Worm (Caenorhabditis elegans) whole organism, young adult: Measurements from ENCODE around the gene lurp-1.

Source experiments
- B0261.1 ChIP-seq: sonication (generic microtip); optimal IDR thresholded peaks from 2 replicates; lab custom pipeline; 2016; ENCODE audit warnings: mild to moderate bottlenecking, missing genetic modification characterization, moderate library complexity, missing compliant biosample characterization
- B0336.3 ChIP-seq: fragments of 200-800 bp; sonication (Bioruptor generic); IDR thresholded peaks from 2 replicates; pipeline ENCODE4 v1.3.6; 2022; ENCODE audit warnings: missing genetic modification characterization, missing compliant biosample characterization
- C06A6.2 ChIP-seq: fragments of 200-800 bp; sonication (Bioruptor generic); conservative IDR thresholded peaks from 2 replicates; pipeline ENCODE4 v1.3.6; 2022; ENCODE audit warnings: missing genetic modification characterization, missing compliant biosample characterization
- F23B12.7 ChIP-seq: sonication (generic microtip); optimal IDR thresholded peaks from 2 replicates; lab custom pipeline; 2017; ENCODE audit warnings: missing genetic modification characterization, mild to moderate bottlenecking, missing compliant biosample characterization, antibody characterized with exemption, moderate library complexity; ENCODE audit not compliant: insufficient read depth
- F39B2.1 ChIP-seq: fragments of 200-800 bp; sonication (Bioruptor generic); IDR thresholded peaks from 2 replicates; pipeline ENCODE4 v1.3.6; 2022; ENCODE audit warnings: missing genetic modification reagents, missing genetic modification characterization, missing compliant biosample characterization
- F57A8.1 ChIP-seq: fragments of 200-800 bp; sonication (Bioruptor generic); optimal IDR thresholded peaks from 2 replicates; lab custom pipeline; 2018; ENCODE audit warnings: mild to moderate bottlenecking, missing genetic modification characterization, moderate library complexity, missing compliant biosample characterization
- K11D2.4 ChIP-seq: fragments of 200-800 bp; sonication (Bioruptor generic); IDR thresholded peaks from 2 replicates; pipeline ENCODE4 v1.3.6; 2022; ENCODE audit warnings: missing genetic modification reagents, missing genetic modification characterization, missing compliant biosample characterization
- T07F8.4 ChIP-seq: sonication (generic microtip); optimal IDR thresholded peaks from 2 replicates; lab custom pipeline; 2016; ENCODE audit warnings: mild to moderate bottlenecking, missing genetic modification characterization, moderate library complexity, missing compliant biosample characterization
- Y53F4B.3 ChIP-seq: fragments of 200-800 bp; sonication (Bioruptor generic); IDR thresholded peaks from 2 replicates; pipeline ENCODE4 v1.3.6; 2022; ENCODE audit warnings: missing genetic modification reagents, missing genetic modification characterization, missing compliant biosample characterization
- Y56A3A.18 ChIP-seq: fragments of 200-800 bp; sonication (Bioruptor generic); IDR thresholded peaks from 2 replicates; pipeline ENCODE4 v1.3.6; 2022; ENCODE audit warnings: missing genetic modification reagents, missing genetic modification characterization, missing compliant biosample characterization
- Y79H2A.3 ChIP-seq: fragments of 200-800 bp; sonication (Bioruptor generic); conservative IDR thresholded peaks from 2 replicates; pipeline ENCODE4 v1.3.6; 2022; ENCODE audit warnings: missing genetic modification reagents, missing genetic modification characterization, missing compliant biosample characterization
- Y95B8A.8 ChIP-seq: fragments of 200-800 bp; sonication (Bioruptor generic); IDR thresholded peaks from 2 replicates; pipeline ENCODE4 v1.3.6; 2022; ENCODE audit warnings: missing genetic modification reagents, missing genetic modification characterization, missing compliant biosample characterization
- aptf-3 ChIP-seq: fragments of 200-800 bp; sonication (Bioruptor generic); IDR thresholded peaks from 2 replicates; pipeline ENCODE4 v1.3.6; 2022; ENCODE audit warnings: missing genetic modification characterization, missing compliant biosample characterization
- attf-5 ChIP-seq: fragments of 200-800 bp; sonication (Bioruptor generic); optimal IDR thresholded peaks from 2 replicates; lab custom pipeline; 2018; ENCODE audit warnings: mild to moderate bottlenecking, missing genetic modification characterization, missing compliant biosample characterization
- bed-1 ChIP-seq: fragments of 200-800 bp; sonication (Bioruptor generic); IDR thresholded peaks from 2 replicates; pipeline ENCODE4 v1.3.6; 2022; ENCODE audit warnings: missing genetic modification reagents, missing genetic modification characterization, missing compliant biosample characterization
- cebp-1 ChIP-seq, 2 experiments: fragments of 200-800 bp in 1 of 2; sonication (Bioruptor generic) in 1 of 2; sonication (generic microtip) in 1 of 2; IDR thresholded peaks in 1 of 2; optimal IDR thresholded peaks in 1 of 2; 2 replicates each; pipeline versions ENCODE4 v1.3.6 to Lab custom; 2017 to 2022; ENCODE audit warnings: missing compliant biosample characterization in 2 of 2, missing genetic modification characterization in 2 of 2, mild to moderate bottlenecking in 1 of 2, missing genetic modification reagents in 1 of 2, moderate library complexity in 1 of 2
- cebp-2 ChIP-seq: fragments of 200-800 bp; sonication (Bioruptor generic); IDR thresholded peaks from 2 replicates; pipeline ENCODE4 v1.3.6; 2022; ENCODE audit warnings: missing genetic modification characterization, missing compliant biosample characterization
- ceh-91 ChIP-seq: fragments of 200-800 bp; sonication (Bioruptor generic); IDR thresholded peaks from 2 replicates; pipeline ENCODE4 v1.3.6; 2022; ENCODE audit warnings: missing genetic modification reagents, missing genetic modification characterization, missing compliant biosample characterization
- dox-1 ChIP-seq: fragments of 200-800 bp; sonication (Bioruptor generic); IDR thresholded peaks from 2 replicates; pipeline ENCODE4 v1.3.6; 2022; ENCODE audit warnings: missing genetic modification reagents, missing genetic modification characterization, missing compliant biosample characterization
- fkh-3 ChIP-seq: sonication (generic microtip); optimal IDR thresholded peaks from 2 replicates; lab custom pipeline; 2016; ENCODE audit warnings: mild to moderate bottlenecking, missing genetic modification characterization, missing compliant biosample characterization
- him-1 ChIP-seq: sonication (generic microtip); optimal IDR thresholded peaks from 2 replicates; lab custom pipeline; 2016; ENCODE audit warnings: missing genotype, missing genetic modification reagents, missing genetic modification characterization, missing compliant biosample characterization
- hlh-26 ChIP-seq: fragments of 200-800 bp; sonication (Bioruptor generic); conservative IDR thresholded peaks from 2 replicates; pipeline ENCODE4 v1.3.6; 2022; ENCODE audit warnings: missing genetic modification reagents, missing genetic modification characterization, missing compliant biosample characterization
- hmg-20 ChIP-seq: fragments of 200-800 bp; sonication (Bioruptor generic); IDR thresholded peaks from 2 replicates; pipeline ENCODE4 v1.3.6; 2022; ENCODE audit warnings: missing genetic modification reagents, missing genetic modification characterization, missing compliant biosample characterization
- lin-35 ChIP-seq, 3 experiments: fragments of 150-350 bp in 2 of 3; sonication (generic microtip) in 1 of 3; optimal IDR thresholded peaks; 2 replicates each; lab custom pipeline; 2014 to 2018; ENCODE audit warnings: missing biosample characterization in 3 of 3, missing genetic modification characterization in 3 of 3, missing genetic modification reagents in 3 of 3
- lir-1 ChIP-seq: fragments of 200-800 bp; sonication (Bioruptor generic); conservative IDR thresholded peaks from 2 replicates; pipeline ENCODE4 v1.3.6; 2022; ENCODE audit warnings: missing genetic modification reagents, missing genetic modification characterization, missing compliant biosample characterization
- lsl-1 ChIP-seq: fragments of 200-800 bp; sonication (Bioruptor generic); optimal IDR thresholded peaks from 2 replicates; lab custom pipeline; 2018; ENCODE audit warnings: mild to moderate bottlenecking, missing genetic modification characterization, moderate library complexity, missing compliant biosample characterization
- madf-10 ChIP-seq: sonication (generic microtip); optimal IDR thresholded peaks from 2 replicates; lab custom pipeline; 2016; ENCODE audit warnings: mild to moderate bottlenecking, missing genetic modification characterization, missing compliant biosample characterization
- madf-6 ChIP-seq: fragments of 200-800 bp; sonication (Bioruptor generic); IDR thresholded peaks from 2 replicates; pipeline ENCODE4 v1.3.6; 2022; ENCODE audit warnings: missing genetic modification reagents, missing genetic modification characterization, missing compliant biosample characterization
- nfya-2 ChIP-seq: fragments of 200-800 bp; sonication (Bioruptor generic); IDR thresholded peaks from 2 replicates; pipeline ENCODE4 v1.3.6; 2022; ENCODE audit warnings: missing genetic modification reagents, missing genetic modification characterization, missing compliant biosample characterization
- nfyb-1 ChIP-seq: fragments of 200-800 bp; sonication (Bioruptor generic); IDR thresholded peaks from 2 replicates; pipeline ENCODE4 v1.3.6; 2022; ENCODE audit warnings: missing genetic modification reagents, missing genetic modification characterization, missing compliant biosample characterization
- nhr-80 ChIP-seq: sonication (generic microtip); optimal IDR thresholded peaks from 2 replicates; lab custom pipeline; 2016; ENCODE audit warnings: missing genetic modification characterization, missing compliant biosample characterization
- nhr-90 ChIP-seq: sonication (generic microtip); optimal IDR thresholded peaks from 2 replicates; lab custom pipeline; 2016; ENCODE audit warnings: missing genotype, mild to moderate bottlenecking, missing genetic modification characterization, missing compliant biosample characterization
- repo-1 ChIP-seq: sonication (generic microtip); optimal IDR thresholded peaks from 2 replicates; lab custom pipeline; 2017; ENCODE audit warnings: mild to moderate bottlenecking, missing genetic modification characterization, missing compliant biosample characterization
- rpc-1 ChIP-seq, 2 experiments: fragments of 150-350 bp in 1 of 2; sonication (generic microtip) in 1 of 2; optimal IDR thresholded peaks; 2 replicates each; lab custom pipeline; 2014 to 2018; ENCODE audit warnings: missing biosample characterization in 1 of 2, missing genetic modification characterization in 1 of 2, missing genetic modification reagents in 1 of 2, missing genotype in 1 of 2
- snpc-3.4 ChIP-seq: sonication (generic microtip); optimal IDR thresholded peaks from 2 replicates; lab custom pipeline; 2017; ENCODE audit warnings: missing genetic modification characterization, mild to moderate bottlenecking, missing compliant biosample characterization, antibody characterized with exemption, moderate library complexity, missing genotype, missing genetic modification reagents
- snpc-4 ChIP-seq, 5 experiments: fragments of 150-350 bp in 1 of 5; sonication (generic microtip) in 4 of 5; optimal IDR thresholded peaks; 2 replicates each; lab custom pipeline; 2014 to 2018; ENCODE audit warnings: missing genetic modification characterization in 5 of 5, missing biosample characterization in 3 of 5, antibody characterized with exemption in 2 of 5, mild to moderate bottlenecking in 2 of 5, missing compliant biosample characterization in 2 of 5, missing genotype in 2 of 5, moderate library complexity in 2 of 5, missing genetic modification reagents in 1 of 5
- somi-1 ChIP-seq: fragments of 200-800 bp; sonication (Bioruptor generic); optimal IDR thresholded peaks from 2 replicates; lab custom pipeline; 2018; ENCODE audit warnings: mild to moderate bottlenecking, missing genetic modification characterization, missing compliant biosample characterization
- tbp1 ChIP-seq: fragments of 200-800 bp; sonication (Bioruptor generic); optimal IDR thresholded peaks from 2 replicates; lab custom pipeline; 2018; ENCODE audit warnings: mild to moderate bottlenecking, missing genetic modification characterization, missing compliant biosample characterization
- unc-130 ChIP-seq: sonication (generic microtip); optimal IDR thresholded peaks from 2 replicates; lab custom pipeline; 2016; ENCODE audit warnings: missing genetic modification reagents, missing genetic modification characterization, missing compliant biosample characterization
- zim-3 ChIP-seq: sonication (generic microtip); optimal IDR thresholded peaks from 2 replicates; lab custom pipeline; 2017; ENCODE audit warnings: mild to moderate bottlenecking, missing genetic modification characterization, moderate library complexity, missing compliant biosample characterization
- ztf-18 ChIP-seq: sonication (generic microtip); optimal IDR thresholded peaks from 2 replicates; lab custom pipeline; 2016; ENCODE audit warnings: missing genotype, mild to moderate bottlenecking, missing genetic modification characterization, missing compliant biosample characterization
- ztf-25 ChIP-seq: fragments of 200-800 bp; sonication (Bioruptor generic); IDR thresholded peaks from 2 replicates; pipeline ENCODE4 v1.3.6; 2022; ENCODE audit warnings: missing genetic modification reagents, missing genetic modification characterization, missing compliant biosample characterization
- ztf-3 ChIP-seq: fragments of 200-800 bp; sonication (Bioruptor generic); optimal IDR thresholded peaks from 2 replicates; lab custom pipeline; 2018; ENCODE audit warnings: mild to moderate bottlenecking, missing genetic modification characterization, missing compliant biosample characterization

lurp-1 gene

ce11 chrII:10914366-10914765 lies 33.6 kb downstream of the lurp-1 start, which contains the start of gene F44F4.15:
F44F4.15 (plus strand) TSS chrII:10914666.
- no peak for TF ChIP-seq nhr-90 (tag; lab: Kevin White, UChicago)
- no peak for TF ChIP-seq him-1
- no peak for TF ChIP-seq fkh-3 (tag; lab: Kevin White, UChicago)
- no peak for TF ChIP-seq madf-10 (tag; lab: Kevin White, UChicago)
- no peak for TF ChIP-seq ceh-91 (GFP tag; lab: Robert Waterston, UW)
- no peak for TF ChIP-seq ztf-18 (tag; lab: Kevin White, UChicago)
- TF ChIP-seq Y79H2A.3 (GFP tag; lab: Robert Waterston, UW), result no peak
- no peak for TF ChIP-seq attf-5 (GFP tag; lab: Kevin White, UChicago)
- TF ChIP-seq lsl-1 (GFP tag; lab: Kevin White, UChicago), result no peak
- TF ChIP-seq aptf-3 (GFP tag; lab: Robert Waterston, UW), result no peak
- no peak for TF ChIP-seq F57A8.1 (GFP tag; lab: Kevin White, UChicago)
- TF ChIP-seq somi-1 (GFP tag; lab: Kevin White, UChicago), result no peak
- no peak for TF ChIP-seq ztf-25 (GFP tag; lab: Robert Waterston, UW)
- no peak for TF ChIP-seq rpc-1 (optimal IDR thresholded peaks at IDR 0.05; lab: Kevin White, UChicago)
- TF ChIP-seq rpc-1 (tag; optimal IDR thresholded peaks at IDR 0.05; lab: Kevin White, UChicago), result no peak
- TF ChIP-seq Y56A3A.18 (GFP tag; lab: Robert Waterston, UW), result no peak
- no peak for TF ChIP-seq F39B2.1

ce11 chrII:10915732-10916131 lies 35.0 kb downstream of the lurp-1 start, which contains the start of gene F44F4.9:
F44F4.9 (minus strand) TSS chrII:10915832.
- TF ChIP-seq ztf-18 (tag; lab: Kevin White, UChicago) (no peak), T07F8.4 (no peak), Y95B8A.8 (GFP tag; lab: Robert Waterston, UW) (no peak), zim-3 (tag; lab: Kevin White, UChicago) (no peak), tbp1 (GFP tag; lab: Kevin White, UChicago) (no peak)

- TF ChIP-seq B0336.3 (no peak), ztf-3 (no peak), dox-1 (GFP tag; lab: Robert Waterston, UW) (no peak), B0261.1 (tag; lab: Kevin White, UChicago) (no peak), cebp-2 (GFP tag; lab: Robert Waterston, UW) (no peak), hlh-26 (GFP tag; lab: Robert Waterston, UW) (no peak), bed-1 (GFP tag; lab: Robert Waterston, UW) (no peak), unc-130 (GFP tag; lab: Kevin White, UChicago) (no peak), lin-35 (GFP tag; optimal IDR thresholded peaks at IDR 0.05; lab: Kevin White, UChicago) (no peak), F23B12.7 (no peak), attf-5 (GFP tag; lab: Kevin White, UChicago) (no peak), lir-1 (GFP tag; lab: Robert Waterston, UW) (no peak)
- TF ChIP-seq, all 124 proteins: peak for 0
These were observed 36.4 kb downstream of the lurp-1 start, which contains the start of gene F44F4.10 for ce11 chrII:10917174-10917573. F44F4.10 (minus strand) TSS chrII:10917274.

ce11 chrII:10918293-10918756 lies 37.6 kb downstream of the lurp-1 start, which contains the start of gene tba-4:
tba-4 (plus strand) TSS chrII:10918706.
- TF ChIP-seq snpc-4 (GFP tag; optimal IDR thresholded peaks at IDR 0.05; lab: Kevin White, UChicago), result no peak
- TF ChIP-seq snpc-4 (tag; optimal IDR thresholded peaks at IDR 0.05; lab: Kevin White, UChicago), result no peak
- TF ChIP-seq nfya-2 (GFP tag; lab: Robert Waterston, UW), result no peak
- no peak for TF ChIP-seq ztf-18 (tag; lab: Kevin White, UChicago)
- TF ChIP-seq cebp-1 (GFP tag; IDR thresholded peaks at IDR 0.05; lab: Robert Waterston, UW), result peak; percentile 50; the same call in 1 of the 2 replicates
- no peak for TF ChIP-seq cebp-1 (tag; optimal IDR thresholded peaks at IDR 0.05; lab: Kevin White, UChicago)
- no peak for TF ChIP-seq K11D2.4 (GFP tag; lab: Robert Waterston, UW)
- TF ChIP-seq nhr-80, result peak; percentile 83
- TF ChIP-seq hmg-20 (GFP tag; lab: Robert Waterston, UW), result no peak
- TF ChIP-seq tbp1 (GFP tag; lab: Kevin White, UChicago), result no peak
- TF ChIP-seq repo-1 (tag; lab: Kevin White, UChicago), result no peak
- no peak for TF ChIP-seq snpc-3.4 (tag; lab: Kevin White, UChicago)
- no peak for TF ChIP-seq madf-6 (GFP tag; lab: Robert Waterston, UW)
- no peak for TF ChIP-seq Y53F4B.3
- TF ChIP-seq nfyb-1, result no peak
- TF ChIP-seq unc-130 (GFP tag; lab: Kevin White, UChicago), result no peak
- TF ChIP-seq C06A6.2 (GFP tag; lab: Robert Waterston, UW), result no peak
